Worm (Caenorhabditis elegans) whole organism, L4/young adult: ENCODE data around the gene K02E10.5.

Experiments used
- W03F9.2 ChIP-seq: fragments of 150-350 bp; optimal IDR thresholded peaks from 2 replicates; lab custom pipeline; 2014; ENCODE audit warnings: missing biosample characterization, missing genetic modification characterization
- dao-5 ChIP-seq: sonication (generic microtip); optimal IDR thresholded peaks from 2 replicates; lab custom pipeline; 2016; ENCODE audit warnings: missing genotype, missing genetic modification characterization, moderate library complexity, missing compliant biosample characterization
- him-1 ChIP-seq: sonication (generic microtip); optimal IDR thresholded peaks from 2 replicates; lab custom pipeline; 2016; ENCODE audit warnings: missing genotype, missing genetic modification reagents, missing genetic modification characterization, missing compliant biosample characterization

DNA sequence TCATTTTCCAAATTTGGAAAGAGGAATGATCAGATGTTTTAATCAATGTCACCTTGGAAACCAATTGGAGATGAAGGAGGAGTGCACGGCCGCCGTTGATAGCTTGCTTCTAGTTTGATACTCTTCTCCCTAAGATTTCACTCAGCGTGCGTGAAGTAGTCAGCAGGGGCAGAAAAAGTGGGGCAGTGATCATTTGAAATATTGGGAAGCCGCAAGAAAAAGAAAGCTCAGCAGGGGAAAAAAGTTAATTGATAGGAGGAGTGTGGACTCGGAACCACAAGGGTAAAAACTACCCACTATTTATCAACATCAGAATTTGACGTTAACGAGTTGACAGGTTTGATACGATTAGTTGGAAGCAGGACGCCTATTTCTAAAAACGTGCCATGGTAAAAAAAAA lies 29.7 kb upstream of the K02E10.5 start, which contains the start of gene K02E10.7:
- TF ChIP-seq dao-5 (tag; lab: Kevin White, UChicago) (no peak), him-1 (tag; lab: Kevin White, UChicago) (no peak), W03F9.2 (tag; lab: Kevin White, UChicago) (no peak)
